Fruit fly (Drosophila melanogaster) whole organism, pupa: ENCODE data around the gene CG45089.
A peak's percentile ranks its signal among the peaks of the same experiment; 100 is the strongest.

ENCODE experiments used
- CG10348 ChIP-seq: fragments of 200-800 bp; sonication (Bioruptor generic); IDR thresholded peaks from 2 replicates; pipeline ENCODE4 v1.3.6; 2022; ENCODE audit warnings: missing biosample characterization, missing genetic modification characterization
- CG12605 ChIP-seq: fragments of 200-800 bp; sonication (Bioruptor generic); IDR thresholded peaks from 2 replicates; pipeline ENCODE4 v1.3.6; 2022; ENCODE audit warnings: missing biosample characterization, missing genetic modification characterization
- CG15710 ChIP-seq: fragments of 200-800 bp; sonication (Bioruptor generic); optimal IDR thresholded peaks from 2 replicates; lab custom pipeline; 2018; ENCODE audit warnings: missing biosample characterization, mild to moderate bottlenecking, missing genetic modification characterization, moderate library complexity
- CG4496 ChIP-seq: fragments of 200-800 bp; sonication (Bioruptor generic); IDR thresholded peaks from 3 replicates; pipeline ENCODE4 v1.3.6; 2022; ENCODE audit warnings: missing biosample characterization, missing genetic modification characterization
- CG8301 ChIP-seq: fragments of 200-800 bp; sonication (Bioruptor generic); optimal IDR thresholded peaks from 2 replicates; lab custom pipeline; 2018; ENCODE audit warnings: missing biosample characterization, mild to moderate bottlenecking, missing genetic modification characterization
- EcR ChIP-seq: fragments of 200-800 bp; sonication (Bioruptor generic); optimal IDR thresholded peaks from 3 replicates; lab custom pipeline; 2019; ENCODE audit warnings: missing biosample characterization, missing genetic modification characterization, mild to moderate bottlenecking, moderate library complexity, missing genetic modification reagents
- Ets98B ChIP-seq: fragments of 200-800 bp; sonication (Bioruptor generic); IDR thresholded peaks from 2 replicates; pipeline ENCODE4 v1.3.6; 2022; ENCODE audit warnings: missing biosample characterization, missing genetic modification characterization
- Pif1A ChIP-seq: fragments of 200-800 bp; sonication (Bioruptor generic); optimal IDR thresholded peaks from 3 replicates; lab custom pipeline; 2016; ENCODE audit warnings: missing biosample characterization, missing genetic modification characterization
- Pif1B ChIP-seq: fragments of 200-800 bp; sonication (Bioruptor generic); optimal IDR thresholded peaks from 3 replicates; lab custom pipeline; 2016; ENCODE audit warnings: missing biosample characterization, missing genetic modification characterization
- gl ChIP-seq: fragments of 200-800 bp; sonication (Bioruptor generic); optimal IDR thresholded peaks from 2 replicates; lab custom pipeline; 2018; ENCODE audit warnings: missing biosample characterization, mild to moderate bottlenecking, missing genetic modification characterization

dm6 chrX:7934679-7935078 is 41.1 kb upstream of the CG45089 start, which contains the start of gene RpS14b:
- peak; percentile 10 for TF ChIP-seq Pif1B (GFP tag; lab: Kevin White, UChicago)
- peak; percentile 43; the same call in 1 of the 2 replicates for TF ChIP-seq CG12605 (GFP tag; lab: Robert Waterston, UW)
- TF ChIP-seq gl (tag; lab: Kevin White, UChicago), result peak; percentile 39
- peak; percentile 79 for TF ChIP-seq CG4496 (GFP tag; lab: Robert Waterston, UW)
- TF ChIP-seq CG8301 (tag; lab: Kevin White, UChicago), result peak; percentile 19
- TF ChIP-seq CG15710 (tag; lab: Kevin White, UChicago), result peak; percentile 55
- TF ChIP-seq Ets98B (GFP tag; lab: Robert Waterston, UW), result peak; percentile 61
- TF ChIP-seq CG10348 (GFP tag; lab: Robert Waterston, UW), result no peak
- TF ChIP-seq Pif1A (GFP tag; lab: Kevin White, UChicago), result peak; percentile 42
- no peak for TF ChIP-seq EcR (GFP tag; lab: Kevin White, UChicago)
